Worm (Caenorhabditis elegans) whole organism, L1 larva: ENCODE measurements around the gene C32D5.14.

Experiments used
- aly-2 ChIP-seq: fragments of 150-350 bp; optimal IDR thresholded peaks from 2 replicates; lab custom pipeline; 2014; ENCODE audit warnings: missing biosample characterization, missing genetic modification characterization
- fkh-10 ChIP-seq: sonication (generic microtip); optimal IDR thresholded peaks from 2 replicates; lab custom pipeline; 2017; ENCODE audit warnings: missing biosample characterization, missing genetic modification reagents, missing genetic modification characterization

DNA sequence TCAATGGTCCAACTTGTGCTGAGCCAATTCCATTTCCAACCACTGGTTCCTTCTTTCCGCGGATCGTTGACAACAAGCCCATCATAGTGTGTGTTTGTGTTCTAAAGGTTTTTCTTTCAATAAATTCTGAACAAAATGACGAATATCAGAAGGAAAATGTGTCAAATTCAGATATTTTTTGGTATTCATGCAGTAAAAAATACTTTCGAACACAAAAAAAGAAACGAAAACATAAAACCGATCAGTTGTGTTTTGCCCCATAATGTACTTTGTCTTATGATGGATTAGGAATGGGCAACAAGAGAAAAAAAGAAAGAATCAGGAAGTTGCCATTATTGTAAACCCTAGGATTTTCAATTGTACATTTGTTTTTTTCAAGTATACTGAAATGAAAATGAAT lies 26.1 kb upstream of the C32D5.14 start, which contains the start of gene glb-10:
- TF ChIP-seq fkh-10 (GFP tag; lab: Kevin White, UChicago) (no peak), aly-2 (tag; lab: Kevin White, UChicago) (no peak)
